Worm (Caenorhabditis elegans) whole organism, L4/young adult: ENCODE data around the gene dyf-3.
"Not testable (repeated sequence)": the region's sequence is repeated elsewhere in the genome, so short reads cannot be mapped to it uniquely, and the experiment has no call there.

ENCODE experiments used
- dao-5 ChIP-seq: sonication (generic microtip); optimal IDR thresholded peaks from 2 replicates; lab custom pipeline; 2016; ENCODE audit warnings: missing genotype, missing genetic modification characterization, moderate library complexity, missing compliant biosample characterization
- him-1 ChIP-seq: sonication (generic microtip); optimal IDR thresholded peaks from 2 replicates; lab custom pipeline; 2016; ENCODE audit warnings: missing genotype, missing genetic modification reagents, missing genetic modification characterization, missing compliant biosample characterization

DNA sequence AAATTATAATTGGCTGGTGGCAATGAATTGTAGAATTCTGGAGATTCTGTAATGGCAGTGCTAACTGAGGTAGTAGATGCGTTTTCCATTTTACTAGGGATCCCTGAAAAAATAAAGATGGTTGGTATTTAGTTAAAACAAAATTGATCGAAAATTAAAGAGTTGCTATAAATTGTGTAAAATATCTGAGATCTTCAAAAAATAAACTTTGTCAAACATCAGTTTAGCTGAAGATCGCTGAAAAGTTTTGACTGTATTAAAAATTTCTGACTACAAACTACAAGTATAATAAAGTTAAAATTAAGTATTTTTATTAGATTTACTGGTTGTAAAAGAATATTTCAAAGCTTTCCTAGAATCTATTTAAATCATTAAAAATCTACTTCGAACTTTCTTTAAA is 9.0 kb downstream of the dyf-3 start, which contains the start of gene B0546.5:
- not testable (repeated sequence) for TF ChIP-seq him-1; dao-5 (tag; lab: Kevin White, UChicago)
